Worm (Caenorhabditis elegans): ENCODE data around the gene Y37E11AM.2.

DNA sequence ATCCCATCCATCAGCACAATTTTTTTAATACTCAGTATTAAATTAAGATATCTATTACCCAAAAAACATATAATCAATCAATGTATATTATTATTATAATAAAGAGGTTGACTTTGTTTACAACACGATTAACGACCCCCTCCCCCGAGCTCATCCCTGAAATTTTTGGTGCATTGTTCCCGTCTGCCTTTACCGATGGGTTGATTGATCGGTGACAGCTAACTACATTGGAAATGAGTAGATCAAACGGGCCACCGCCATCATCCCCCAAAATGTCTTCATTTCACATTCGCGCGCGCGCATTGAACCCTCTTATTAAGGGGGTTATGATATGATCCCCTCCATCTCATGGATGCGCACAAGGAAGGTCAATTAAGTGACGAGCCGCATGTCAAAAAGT, 34.6 kb upstream of the Y37E11AM.2 start:
- TF ChIP-seq nhr-11 (tag; optimal IDR thresholded peaks at IDR 0.05) = no peak
- no peak for TF ChIP-seq nhr-12 (tag; optimal IDR thresholded peaks at IDR 0.05)
- no peak for TF ChIP-seq ces-1 (GFP tag; optimal IDR thresholded peaks at IDR 0.05)
- no peak for TF ChIP-seq rnt-1 (tag; optimal IDR thresholded peaks at IDR 0.05)
- no peak for TF ChIP-seq pax-3 (tag; optimal IDR thresholded peaks at IDR 0.05)

Data from whole organism, L1 larva.